Worm (Caenorhabditis elegans) whole organism, L2 larva: Measurements from ENCODE around the gene T12D8.5.

Experiments
- alr-1 ChIP-seq: fragments of 150-350 bp; optimal IDR thresholded peaks from 2 replicates; lab custom pipeline; 2014; ENCODE audit warnings: missing biosample characterization, missing genetic modification characterization
- elt-3 ChIP-seq: sonication (generic microtip); optimal IDR thresholded peaks from 2 replicates; lab custom pipeline; 2017; ENCODE audit warnings: missing biosample characterization, missing genetic modification characterization
- lsy-2 ChIP-seq, 2 experiments: fragments of 150-350 bp in 1 of 2; sonication (generic microtip) in 1 of 2; optimal IDR thresholded peaks; 2 replicates each; lab custom pipeline; 2014 to 2017; ENCODE audit warnings: missing biosample characterization in 2 of 2, missing genetic modification characterization in 2 of 2
- mdl-1 ChIP-seq, 2 experiments: fragments of 150-350 bp in 1 of 2; sonication (generic microtip) in 1 of 2; optimal IDR thresholded peaks; 2 replicates each; lab custom pipeline; 2017; ENCODE audit warnings: missing biosample characterization in 2 of 2, missing genetic modification characterization in 2 of 2
- nhr-77 ChIP-seq: fragments of 150-350 bp; optimal IDR thresholded peaks from 2 replicates; lab custom pipeline; 2014; ENCODE audit warnings: missing biosample characterization, missing genetic modification characterization
- sma-9 ChIP-seq, 2 experiments: fragments of 150-350 bp in 1 of 2; sonication (generic microtip) in 1 of 2; optimal IDR thresholded peaks; 2 replicates each; lab custom pipeline; 2014 to 2016; ENCODE audit warnings: missing genetic modification characterization in 2 of 2, mild to moderate bottlenecking in 1 of 2, missing biosample characterization in 1 of 2, missing compliant biosample characterization in 1 of 2, missing genetic modification reagents in 1 of 2, moderate library complexity in 1 of 2

DNA sequence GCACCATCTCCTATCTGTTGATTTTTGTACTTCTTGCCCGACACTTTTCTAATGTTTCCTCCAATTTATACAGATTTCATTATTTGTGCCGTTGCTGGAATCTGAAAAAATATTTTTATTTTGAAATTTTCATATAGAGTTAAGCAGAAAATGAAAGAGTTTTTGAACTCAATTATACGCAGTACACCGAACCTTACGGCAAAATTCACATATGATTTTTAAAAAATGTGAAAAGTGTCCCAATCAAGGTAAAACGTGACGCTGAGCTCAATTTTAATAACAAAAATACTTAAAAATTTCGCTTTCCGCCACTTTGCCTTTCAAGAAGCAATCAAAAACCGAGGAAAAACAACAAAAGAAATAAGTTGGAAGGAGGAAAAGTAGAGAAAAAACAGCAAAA is 4.1 kb upstream of the T12D8.5 start, which contains the start of gene arrd-17:
- TF ChIP-seq alr-1 (tag; lab: Kevin White, UChicago) (no peak), lsy-2 (tag; optimal IDR thresholded peaks at IDR 0.05; lab: Kevin White, UChicago) (no peak), mdl-1 (tag; optimal IDR thresholded peaks at IDR 0.05; lab: Kevin White, UChicago) (no peak), elt-3 (tag; lab: Kevin White, UChicago) (no peak), nhr-77 (tag; lab: Kevin White, UChicago) (no peak), sma-9 (GFP tag; optimal IDR thresholded peaks at IDR 0.05; lab: Kevin White, UChicago) (no peak), sma-9 (tag; optimal IDR thresholded peaks at IDR 0.05; lab: Kevin White, UChicago) (no peak)
